Worm (Caenorhabditis elegans) whole organism, L1 larva: ENCODE results near the gene pha-4.

Experiments used
- aly-2 ChIP-seq: fragments of 150-350 bp; optimal IDR thresholded peaks from 2 replicates; lab custom pipeline; 2014; ENCODE audit warnings: missing biosample characterization, missing genetic modification characterization
- blmp-1 ChIP-seq: fragments of 150-350 bp; optimal IDR thresholded peaks from 2 replicates; lab custom pipeline; 2014; ENCODE audit warnings: missing biosample characterization, missing genetic modification characterization
- ceh-63 ChIP-seq: fragments of 200-800 bp; sonication (Bioruptor generic); optimal IDR thresholded peaks from 2 replicates; lab custom pipeline; 2018; ENCODE audit warnings: mild to moderate bottlenecking, missing genetic modification characterization, missing compliant biosample characterization
- fos-1 ChIP-seq: fragments of 150-350 bp; optimal IDR thresholded peaks from 2 replicates; lab custom pipeline; 2014; ENCODE audit warnings: missing biosample characterization, missing genetic modification characterization
- lin-13 ChIP-seq: fragments of 150-350 bp; optimal IDR thresholded peaks from 2 replicates; lab custom pipeline; 2014; ENCODE audit warnings: missing biosample characterization, missing genetic modification reagents, missing genetic modification characterization
- lir-3 ChIP-seq: sonication (generic microtip); optimal IDR thresholded peaks from 2 replicates; lab custom pipeline; 2016; ENCODE audit warnings: mild to moderate bottlenecking, missing genetic modification characterization, moderate library complexity, missing compliant biosample characterization; ENCODE audit not compliant: poor library complexity
- lsy-2 ChIP-seq, 2 experiments: fragments of 150-350 bp; optimal IDR thresholded peaks; 2 replicates each; lab custom pipeline; 2014; ENCODE audit warnings: missing biosample characterization in 2 of 2, missing genetic modification characterization in 2 of 2
- nhr-11 ChIP-seq: fragments of 150-350 bp; optimal IDR thresholded peaks from 2 replicates; lab custom pipeline; 2014; ENCODE audit warnings: missing biosample characterization, missing genetic modification characterization
- sox-4 ChIP-seq: sonication (generic microtip); optimal IDR thresholded peaks from 2 replicates; lab custom pipeline; 2016; ENCODE audit warnings: missing genetic modification characterization, missing compliant biosample characterization
- unc-62 ChIP-seq: fragments of 150-350 bp; optimal IDR thresholded peaks from 2 replicates; lab custom pipeline; 2014; ENCODE audit warnings: missing biosample characterization, missing genetic modification reagents, missing genetic modification characterization
- zag-1 ChIP-seq: fragments of 150-350 bp; optimal IDR thresholded peaks from 2 replicates; lab custom pipeline; 2014; ENCODE audit warnings: missing biosample characterization, missing genetic modification characterization

DNA sequence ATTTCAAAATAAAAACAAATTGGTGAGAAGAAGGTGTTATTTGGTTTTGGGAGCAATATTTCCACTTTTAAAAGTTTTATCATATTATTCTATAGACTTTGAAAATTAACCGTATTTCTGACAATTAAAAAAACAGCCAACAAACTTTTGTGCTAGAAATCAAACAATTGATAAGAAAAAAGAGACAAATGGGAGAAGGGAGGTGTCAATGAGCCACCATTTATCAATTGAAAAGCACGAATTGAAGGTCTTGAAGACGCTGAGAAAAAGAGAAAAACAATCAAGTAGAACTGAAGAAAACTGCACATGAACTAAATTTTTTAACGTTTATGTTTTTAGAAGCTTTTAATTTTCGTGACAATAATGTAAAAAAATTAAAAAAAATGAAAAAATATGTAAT, 18.0 kb downstream of the pha-4 start:
- TF ChIP-seq lin-13 (GFP tag; lab: Kevin White, UChicago) = no peak
- TF ChIP-seq lsy-2 (tag; optimal IDR thresholded peaks at IDR 0.05; lab: Kevin White, UChicago) = no peak
- no peak for TF ChIP-seq nhr-11
- TF ChIP-seq blmp-1 (tag; lab: Kevin White, UChicago) = no peak
- no peak for TF ChIP-seq fos-1
- no peak for TF ChIP-seq sox-4
- no peak for TF ChIP-seq ceh-63
- no peak for TF ChIP-seq aly-2
- TF ChIP-seq lir-3 (tag; lab: Kevin White, UChicago) = no peak
- TF ChIP-seq zag-1 = no peak
- TF ChIP-seq unc-62 (GFP tag; lab: Kevin White, UChicago) = no peak
